Worm (Caenorhabditis elegans): ENCODE data around the gene C31H1.1.

DNA sequence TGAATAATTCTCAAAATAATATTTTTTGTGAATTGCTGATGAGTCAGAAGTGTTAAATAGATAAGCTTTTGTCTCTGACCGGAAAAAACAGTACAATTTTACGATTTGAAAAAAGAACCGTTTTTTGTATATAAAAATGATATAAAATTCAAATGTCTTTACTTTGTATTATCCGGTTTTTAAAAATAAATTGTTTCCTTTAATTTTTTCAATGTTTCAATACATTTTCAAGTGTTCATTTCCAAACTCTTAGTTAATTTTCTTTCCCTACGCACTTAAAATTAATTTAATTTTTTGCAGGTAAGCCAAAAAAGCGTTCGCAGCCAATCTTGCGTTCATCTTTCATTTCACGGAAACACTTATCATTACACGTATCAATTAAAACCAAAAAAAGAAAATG lies 27.2 kb downstream of the C31H1.1 start, which contains the start of gene egal-1:
- TF ChIP-seq pha-4 (tag; optimal IDR thresholded peaks at IDR 0.05) (no peak), unc-39 (tag; optimal IDR thresholded peaks at IDR 0.05) (no peak), hlh-1 (tag; optimal IDR thresholded peaks at IDR 0.05) (no peak), elt-1 (tag; optimal IDR thresholded peaks at IDR 0.05; ENCODE audit: borderline replicate concordance, insufficient read depth) (no peak), nhr-28 (tag; optimal IDR thresholded peaks at IDR 0.05) (no peak), ceh-39 (tag; optimal IDR thresholded peaks at IDR 0.05) (no peak), lin-13 (tag; optimal IDR thresholded peaks at IDR 0.05) (no peak)
